Fruit fly (Drosophila melanogaster): ENCODE measurements around the gene beat-IIIb.

- TF ChIP-seq psq (optimal IDR thresholded peaks at IDR 0.05) = no peak
- TF ChIP-seq EcR (GFP tag; optimal IDR thresholded peaks at IDR 0.05) = no peak
These were observed 41.7 kb downstream of the beat-IIIb start, which contains the start of gene CG6304 for dm6 chr2L:17014600-17014999.

Measured in whole organism.